Worm (Caenorhabditis elegans): ENCODE data around the gene mmab-1.

mmab-1 gene

DNA sequence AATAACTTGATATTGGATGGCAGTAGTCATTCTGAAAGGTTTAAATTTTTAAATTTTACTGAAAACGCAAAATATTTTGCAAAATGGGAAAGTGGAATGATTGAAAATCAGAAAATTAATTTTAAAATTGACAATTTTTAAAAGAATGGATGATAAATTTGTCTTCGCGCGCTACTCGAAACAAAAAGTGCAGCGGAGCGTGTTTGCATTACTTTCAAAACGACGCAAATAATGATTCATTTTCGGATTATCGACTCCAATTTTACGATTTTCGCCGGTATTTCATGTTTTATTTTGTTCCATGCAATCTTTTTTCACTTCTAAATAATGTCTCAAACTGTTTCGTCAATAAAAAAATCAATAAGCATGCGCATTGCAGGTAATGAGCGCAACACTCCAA lies 43.6 kb downstream of the mmab-1 start, which contains the start of the genes tost-1 and arx-6 (continued):
- TF ChIP-seq ztf-4 (tag; optimal IDR thresholded peaks at IDR 0.05) = no peak
- no peak for TF ChIP-seq pqm-1 (tag; optimal IDR thresholded peaks at IDR 0.05)
- peak; percentile 57 for TF ChIP-seq C16A3.4 (tag; optimal IDR thresholded peaks at IDR 0.05)
- TF ChIP-seq egl-27 (tag; optimal IDR thresholded peaks at IDR 0.05) = no peak
- TF ChIP-seq snpc-4 (tag; optimal IDR thresholded peaks at IDR 0.05) = no peak
- TF ChIP-seq nhr-11 (tag; optimal IDR thresholded peaks at IDR 0.05) = no peak
- peak; percentile 62 for TF ChIP-seq snu-23 (GFP tag; optimal IDR thresholded peaks at IDR 0.05)
- peak in 2 of 3 experiments; percentile 2 to 30 for TF ChIP-seq ceh-82 (tag; optimal IDR thresholded peaks at IDR 0.05)
- no peak for TF ChIP-seq aha-1 (tag; optimal IDR thresholded peaks at IDR 0.05)
- peak; percentile 84 to 92 (median 89) for TF ChIP-seq dpl-1 (GFP tag; optimal IDR thresholded peaks at IDR 0.05)
- no peak for TF ChIP-seq grh-1 (GFP tag; IDR thresholded peaks at IDR 0.05)

DNA sequence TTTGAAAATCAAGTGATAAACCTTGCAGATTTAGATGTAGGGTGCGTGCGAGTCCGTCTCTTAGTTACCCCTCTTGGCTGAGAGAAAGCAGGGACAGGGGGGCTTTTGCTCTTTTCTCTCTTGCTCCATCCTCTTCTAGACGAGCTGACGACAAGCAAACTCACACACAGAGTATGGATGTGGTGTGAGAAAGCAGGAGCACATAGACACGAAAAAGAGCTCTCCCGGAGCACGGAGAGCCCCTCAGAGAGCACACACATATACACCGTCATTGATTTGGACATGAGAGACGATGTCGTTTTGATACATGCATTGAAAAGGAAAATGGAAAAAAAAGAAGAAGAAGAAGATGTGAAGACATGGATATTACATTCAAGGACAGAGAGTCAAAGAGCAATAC lies 46.3 kb downstream of the mmab-1 start:
- TF ChIP-seq irx-1 (tag; optimal IDR thresholded peaks at IDR 0.05) = no peak
- no peak for TF ChIP-seq ama-1 (optimal IDR thresholded peaks at IDR 0.05)
- no peak for TF ChIP-seq ces-1 (GFP tag; optimal IDR thresholded peaks at IDR 0.05)
- no peak for TF ChIP-seq nhr-237 (tag; optimal IDR thresholded peaks at IDR 0.05)
- no peak for TF ChIP-seq nhr-76 (tag; optimal IDR thresholded peaks at IDR 0.05)
- no peak for TF ChIP-seq ztf-4 (tag; optimal IDR thresholded peaks at IDR 0.05)
- TF ChIP-seq efl-3 (GFP tag; optimal IDR thresholded peaks at IDR 0.05) = no peak
- no peak for TF ChIP-seq ets-5 (GFP tag; IDR thresholded peaks at IDR 0.05)
- no peak for TF ChIP-seq zag-1 (tag; optimal IDR thresholded peaks at IDR 0.05)
- TF ChIP-seq pax-3 (tag; optimal IDR thresholded peaks at IDR 0.05) = no peak
- TF ChIP-seq unc-86 (tag; optimal IDR thresholded peaks at IDR 0.05) = peak; percentile 50
- no peak for TF ChIP-seq snpc-4 (tag; optimal IDR thresholded peaks at IDR 0.05)
- peak; percentile 47 for TF ChIP-seq egl-13 (tag; optimal IDR thresholded peaks at IDR 0.05)
- no peak for TF ChIP-seq mab-9 (GFP tag; IDR thresholded peaks at IDR 0.05)
- TF ChIP-seq efl-1 (optimal IDR thresholded peaks at IDR 0.05) = peak; percentile 2 to 34
- peak in 1 of 2 experiments; percentile 62 for TF ChIP-seq efl-1 (GFP tag; optimal IDR thresholded peaks at IDR 0.05 in 1 of 2)
- TF ChIP-seq egl-27 (tag; optimal IDR thresholded peaks at IDR 0.05) = no peak
- TF ChIP-seq nhr-77 (tag; optimal IDR thresholded peaks at IDR 0.05) = no peak
- TF ChIP-seq hlh-17 (GFP tag; optimal IDR thresholded peaks at IDR 0.05; ENCODE audit: borderline replicate concordance) = no peak
- no peak for TF ChIP-seq ceh-63 (GFP tag; optimal IDR thresholded peaks at IDR 0.05)
- no peak for TF ChIP-seq ceh-90 (tag; optimal IDR thresholded peaks at IDR 0.05)
- no peak for TF ChIP-seq ceh-8 (GFP tag; optimal IDR thresholded peaks at IDR 0.05)
- no peak for TF ChIP-seq rnt-1 (tag; optimal IDR thresholded peaks at IDR 0.05)
- TF ChIP-seq nhr-90 (tag; optimal IDR thresholded peaks at IDR 0.05; ENCODE audit: poor library complexity) = no peak
- TF ChIP-seq pqm-1 (tag; optimal IDR thresholded peaks at IDR 0.05) = no peak
- TF ChIP-seq C34B4.2 (tag; optimal IDR thresholded peaks at IDR 0.05) = no peak
- TF ChIP-seq unc-30 (tag; optimal IDR thresholded peaks at IDR 0.05) = no peak
- no peak for TF ChIP-seq lin-13 (GFP tag; optimal IDR thresholded peaks at IDR 0.05)
- TF ChIP-seq grh-1 (GFP tag; IDR thresholded peaks at IDR 0.05) = no peak
- no peak for TF ChIP-seq F16B12.6 (tag; optimal IDR thresholded peaks at IDR 0.05)
- TF ChIP-seq alr-1 (tag; optimal IDR thresholded peaks at IDR 0.05; ENCODE audit: borderline replicate concordance) = no peak
- TF ChIP-seq nhr-71 (tag; optimal IDR thresholded peaks at IDR 0.05) = no peak
- TF ChIP-seq nhr-20 (tag; optimal IDR thresholded peaks at IDR 0.05) = no peak
- TF ChIP-seq skn-1 (tag; optimal IDR thresholded peaks at IDR 0.05) = no peak
- no peak for TF ChIP-seq C16A3.4 (tag; optimal IDR thresholded peaks at IDR 0.05)
- peak; percentile 3 for TF ChIP-seq nhr-47 (tag; optimal IDR thresholded peaks at IDR 0.05)
- TF ChIP-seq tbx-2 (tag; optimal IDR thresholded peaks at IDR 0.05) = no peak
- no peak for TF ChIP-seq lir-3 (tag; optimal IDR thresholded peaks at IDR 0.05; ENCODE audit: poor library complexity)
- no peak for TF ChIP-seq nhr-12 (tag; optimal IDR thresholded peaks at IDR 0.05)
- no peak for TF ChIP-seq unc-130 (tag; optimal IDR thresholded peaks at IDR 0.05)
- no peak for TF ChIP-seq blmp-1 (tag; optimal IDR thresholded peaks at IDR 0.05)
- TF ChIP-seq C04F5.9 (tag; optimal IDR thresholded peaks at IDR 0.05) = no peak
- TF ChIP-seq tlp-1 (tag; optimal IDR thresholded peaks at IDR 0.05) = no peak
- TF ChIP-seq elt-2 (tag; optimal IDR thresholded peaks at IDR 0.05) = no peak
- no peak for TF ChIP-seq aly-2 (tag; optimal IDR thresholded peaks at IDR 0.05)
- TF ChIP-seq lin-35 (GFP tag; optimal IDR thresholded peaks at IDR 0.05) = peak in 1 of 2 experiments; percentile 20
- TF ChIP-seq mep-1 (tag; optimal IDR thresholded peaks at IDR 0.05) = peak; percentile 38

Data from whole organism, L1 larva.